Worm (Caenorhabditis elegans) whole organism, L3 larva: ENCODE results near the gene chil-11.

Experiments used
- lin-39 ChIP-seq: fragments of 150-350 bp; optimal IDR thresholded peaks from 2 replicates; lab custom pipeline; 2018; ENCODE audit warnings: missing biosample characterization, missing genetic modification reagents, missing genetic modification characterization
- lsy-12 ChIP-seq: sonication (generic microtip); optimal IDR thresholded peaks from 2 replicates; lab custom pipeline; 2016; ENCODE audit warnings: mild to moderate bottlenecking, missing genetic modification characterization, missing compliant biosample characterization
- nhr-12 ChIP-seq: fragments of 150-350 bp; optimal IDR thresholded peaks from 2 replicates; lab custom pipeline; 2014; ENCODE audit warnings: missing biosample characterization, missing genetic modification characterization
- pha-4 ChIP-seq: fragments of 150-350 bp; optimal IDR thresholded peaks from 2 replicates; lab custom pipeline; 2014; ENCODE audit warnings: missing biosample characterization, missing genetic modification reagents, missing genetic modification characterization
- snpc-4 ChIP-seq: fragments of 150-350 bp; optimal IDR thresholded peaks from 2 replicates; lab custom pipeline; 2014; ENCODE audit warnings: missing biosample characterization, missing genetic modification characterization
- ztf-11 ChIP-seq: fragments of 150-350 bp; optimal IDR thresholded peaks from 2 replicates; lab custom pipeline; 2014; ENCODE audit warnings: missing biosample characterization, missing genetic modification characterization

ce11 chrIV:5744114-5744513 is 3.0 kb downstream of the chil-11 start, which contains the start of gene C45E5.1:
- TF ChIP-seq pha-4 (tag; lab: Kevin White, UChicago) = no peak
- TF ChIP-seq ztf-11 (tag; lab: Kevin White, UChicago) = no peak
- TF ChIP-seq lin-39 (tag; lab: Kevin White, UChicago) = no peak
- TF ChIP-seq lsy-12 (tag; lab: Kevin White, UChicago) = no peak
- TF ChIP-seq snpc-4 (tag; lab: Kevin White, UChicago) = no peak
- no peak for TF ChIP-seq nhr-12
